Worm (Caenorhabditis elegans): ENCODE data around the gene clec-59.
A peak's percentile ranks its signal among the peaks of the same experiment; 100 is the strongest.

The clec-59 gene

ce11 chrII:10450335-10450734 lies 28.9 kb downstream of the clec-59 start (continued):
- TF ChIP-seq aly-2 (tag; optimal IDR thresholded peaks at IDR 0.05) (no peak), C04F5.9 (tag; optimal IDR thresholded peaks at IDR 0.05) (no peak), hlh-17 (GFP tag; optimal IDR thresholded peaks at IDR 0.05; ENCODE audit: borderline replicate concordance) (no peak), blmp-1 (tag; optimal IDR thresholded peaks at IDR 0.05) (peak; percentile 11), elt-2 (tag; optimal IDR thresholded peaks at IDR 0.05) (peak; percentile 37), ets-5 (GFP tag; IDR thresholded peaks at IDR 0.05) (no peak), hlh-4 (tag; optimal IDR thresholded peaks at IDR 0.05) (no peak), C16A3.4 (tag; optimal IDR thresholded peaks at IDR 0.05) (no peak), lin-35 (GFP tag; optimal IDR thresholded peaks at IDR 0.05) (peak in 1 of 2 experiments; percentile 22), dpl-1 (GFP tag; optimal IDR thresholded peaks at IDR 0.05) (no peak), nhr-84 (tag; optimal IDR thresholded peaks at IDR 0.05) (no peak), isw-1 (GFP tag; IDR thresholded peaks at IDR 0.05) (no peak), pqm-1 (tag; optimal IDR thresholded peaks at IDR 0.05) (no peak), lir-3 (tag; optimal IDR thresholded peaks at IDR 0.05; ENCODE audit: poor library complexity) (no peak), rnt-1 (tag; optimal IDR thresholded peaks at IDR 0.05) (no peak), fkh-10 (GFP tag; optimal IDR thresholded peaks at IDR 0.05) (no peak), ama-1 (optimal IDR thresholded peaks at IDR 0.05) (peak; percentile 69), grh-1 (GFP tag; IDR thresholded peaks at IDR 0.05) (no peak), tbx-2 (tag; optimal IDR thresholded peaks at IDR 0.05) (peak; percentile 11), xbp-1 (tag; optimal IDR thresholded peaks at IDR 0.05) (no peak), nhr-47 (tag; optimal IDR thresholded peaks at IDR 0.05) (peak; percentile 10), lin-14 (GFP tag; optimal IDR thresholded peaks at IDR 0.05) (no peak), nhr-77 (tag; optimal IDR thresholded peaks at IDR 0.05) (no peak), fkh-8 (tag; optimal IDR thresholded peaks at IDR 0.05) (no peak), nhr-76 (tag; optimal IDR thresholded peaks at IDR 0.05) (no peak), mep-1 (tag; optimal IDR thresholded peaks at IDR 0.05) (no peak), elt-3 (tag; optimal IDR thresholded peaks at IDR 0.05) (no peak), fkh-4 (tag; optimal IDR thresholded peaks at IDR 0.05; ENCODE audit: borderline replicate concordance) (no peak), hpl-2 (GFP tag; optimal IDR thresholded peaks at IDR 0.05) (no peak), unc-30 (tag; optimal IDR thresholded peaks at IDR 0.05) (no peak), zag-1 (tag; optimal IDR thresholded peaks at IDR 0.05) (no peak), ceh-8 (GFP tag; optimal IDR thresholded peaks at IDR 0.05) (no peak), aha-1 (tag; optimal IDR thresholded peaks at IDR 0.05) (no peak), nhr-19 (GFP tag; conservative IDR thresholded peaks at IDR 0.05) (no peak), jun-1 (tag; optimal IDR thresholded peaks at IDR 0.05) (no peak), unc-98 (GFP tag; IDR thresholded peaks at IDR 0.05) (no peak), nhr-90 (tag; optimal IDR thresholded peaks at IDR 0.05; ENCODE audit: poor library complexity) (peak; percentile 35), snpc-4 (tag; optimal IDR thresholded peaks at IDR 0.05) (no peak), nhr-71 (tag; optimal IDR thresholded peaks at IDR 0.05) (peak; percentile 27), nhr-11 (tag; optimal IDR thresholded peaks at IDR 0.05) (no peak), unc-130 (tag; optimal IDR thresholded peaks at IDR 0.05) (no peak), irx-1 (tag; optimal IDR thresholded peaks at IDR 0.05) (no peak), lsy-2 (tag; optimal IDR thresholded peaks at IDR 0.05) (peak in 1 of 2 experiments; percentile 18)

ce11 chrII:10449707-10450106 lies 29.5 kb downstream of the clec-59 start, which contains the start of gene lin-56:
Gene lin-56 (plus strand): TSS chrII:10450007.
- TF ChIP-seq lin-13 (GFP tag; optimal IDR thresholded peaks at IDR 0.05): no peak
- no peak for TF ChIP-seq ceh-63 (GFP tag; optimal IDR thresholded peaks at IDR 0.05)
- TF ChIP-seq ces-1 (GFP tag; optimal IDR thresholded peaks at IDR 0.05): no peak
